Worm (Caenorhabditis elegans): ENCODE results near the gene clec-57.

clec-57 gene

DNA sequence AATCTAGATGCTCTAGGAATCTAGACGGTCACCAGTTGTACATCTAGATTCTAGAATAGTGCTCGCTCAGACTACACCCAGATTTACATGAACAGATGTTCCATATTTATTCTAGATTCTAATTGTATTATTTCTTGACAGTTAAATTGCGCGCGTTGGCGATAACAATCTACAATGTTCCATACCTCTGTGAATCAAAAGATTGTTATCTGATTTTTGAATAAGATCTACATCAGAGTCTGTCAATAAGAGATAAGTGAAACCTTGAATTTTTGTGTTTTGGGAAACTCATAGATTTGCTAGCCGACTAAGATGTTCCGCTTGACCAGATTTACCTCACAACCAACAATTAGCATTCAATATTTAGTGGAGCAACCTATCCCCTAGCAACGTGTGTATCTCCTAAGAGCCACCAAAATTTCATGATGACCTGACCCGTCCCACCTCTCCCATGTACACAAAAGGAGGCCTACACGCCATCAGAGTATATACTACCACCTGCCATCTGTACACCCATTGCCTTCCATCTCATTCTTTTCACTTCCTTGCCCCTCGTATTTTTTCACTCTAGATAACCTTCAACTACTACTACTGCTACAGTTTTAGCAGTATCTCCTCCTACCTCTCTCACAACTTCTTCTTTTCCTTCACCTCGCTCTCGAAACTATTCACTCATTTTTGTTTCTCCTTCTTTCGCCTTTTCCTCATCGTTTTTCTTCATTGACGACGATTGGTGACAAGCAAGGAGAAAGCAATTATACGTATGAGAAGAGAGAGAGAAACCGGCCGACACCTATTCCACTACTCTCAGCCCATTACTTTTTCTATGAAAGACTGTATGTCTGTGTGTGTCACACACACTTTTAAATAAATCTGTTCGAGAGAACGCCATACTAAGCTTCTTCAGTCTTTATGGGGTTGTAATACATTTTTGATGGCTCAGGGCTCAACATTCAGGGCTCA lies 38.0 kb downstream of the clec-57 start:
- TF ChIP-seq ztf-29 (GFP tag; IDR thresholded peaks at IDR 0.05) (peak; percentile 13; the same call in 1 of the 2 replicates), flt-1 (GFP tag; IDR thresholded peaks at IDR 0.05) (no peak)

DNA sequence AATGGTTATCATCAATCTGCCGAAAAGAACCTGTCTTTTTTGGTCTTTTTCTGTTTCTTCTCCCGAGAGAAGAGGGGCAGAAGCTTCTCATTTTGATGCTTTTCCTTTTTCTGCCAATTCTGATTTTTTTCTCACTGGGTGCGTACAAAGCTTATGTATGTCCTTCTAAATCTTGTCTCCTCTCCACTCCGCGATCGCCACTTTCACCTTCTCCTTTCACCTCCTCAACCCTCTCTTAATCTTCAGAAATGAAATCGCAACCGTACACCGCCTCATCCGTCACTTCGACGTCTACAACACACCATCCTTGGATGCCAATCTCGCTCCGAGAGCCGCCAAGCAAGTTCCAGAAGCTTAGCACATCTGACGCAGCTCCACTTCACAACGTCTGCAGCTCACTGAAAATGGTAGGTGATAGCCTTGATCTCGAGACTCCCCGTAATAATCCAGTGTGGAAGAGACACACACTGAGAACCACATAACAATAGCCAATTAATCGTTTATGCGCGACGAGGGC lies 39.0 kb downstream of the clec-57 start, which contains the start of gene R02D5.1:
Gene R02D5.1 (plus strand): TSS at position 245 of the 517 bp plus-strand sequence.
- TF ChIP-seq klf-2 (GFP tag; conservative IDR thresholded peaks at IDR 0.05) (no peak), flt-1 (GFP tag; IDR thresholded peaks at IDR 0.05) (0 out of 2 replicates have a peak, but pooled peaks have one; percentile 31), ref-1 (GFP tag; conservative IDR thresholded peaks at IDR 0.05) (no peak), ztf-23 (GFP tag; IDR thresholded peaks at IDR 0.05) (no peak), tab-1 (GFP tag; IDR thresholded peaks at IDR 0.05) (no peak), med-1 (GFP tag; optimal IDR thresholded peaks at IDR 0.05; ENCODE audit: insufficient read depth) (no peak), cog-1 (tag; optimal IDR thresholded peaks at IDR 0.05) (peak; percentile 9), ztf-29 (GFP tag; IDR thresholded peaks at IDR 0.05) (no peak), T22C8.4 (GFP tag; IDR thresholded peaks at IDR 0.05) (no peak)

DNA sequence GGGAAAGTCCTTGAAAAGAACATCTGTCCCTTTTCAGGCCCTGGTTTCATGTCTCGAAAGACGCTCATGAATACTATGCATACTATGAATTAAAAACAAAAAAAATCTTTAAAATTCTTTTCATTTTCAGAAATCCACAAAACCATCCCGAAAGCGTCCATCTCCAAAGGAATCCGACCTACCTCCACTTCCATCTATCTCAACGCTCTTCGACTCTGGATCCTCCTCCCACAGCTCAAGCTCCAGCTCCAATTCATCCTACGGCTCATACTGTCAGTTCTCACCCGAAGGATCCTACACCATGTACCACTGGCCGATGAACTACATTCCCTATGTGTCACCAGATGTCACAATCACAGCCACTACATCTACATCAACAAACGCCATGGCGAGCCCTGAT lies 39.5 kb downstream of the clec-57 start:
- TF ChIP-seq ztf-29 (GFP tag; IDR thresholded peaks at IDR 0.05) (no peak), ztf-23 (GFP tag; IDR thresholded peaks at IDR 0.05) (no peak), klf-2 (GFP tag; conservative IDR thresholded peaks at IDR 0.05) (no peak), ref-1 (GFP tag; conservative IDR thresholded peaks at IDR 0.05) (no peak), cog-1 (tag; optimal IDR thresholded peaks at IDR 0.05) (no peak), med-1 (GFP tag; optimal IDR thresholded peaks at IDR 0.05; ENCODE audit: insufficient read depth) (no peak), T22C8.4 (GFP tag; IDR thresholded peaks at IDR 0.05) (no peak), tab-1 (GFP tag; IDR thresholded peaks at IDR 0.05) (no peak), flt-1 (GFP tag; IDR thresholded peaks at IDR 0.05) (no peak)

DNA sequence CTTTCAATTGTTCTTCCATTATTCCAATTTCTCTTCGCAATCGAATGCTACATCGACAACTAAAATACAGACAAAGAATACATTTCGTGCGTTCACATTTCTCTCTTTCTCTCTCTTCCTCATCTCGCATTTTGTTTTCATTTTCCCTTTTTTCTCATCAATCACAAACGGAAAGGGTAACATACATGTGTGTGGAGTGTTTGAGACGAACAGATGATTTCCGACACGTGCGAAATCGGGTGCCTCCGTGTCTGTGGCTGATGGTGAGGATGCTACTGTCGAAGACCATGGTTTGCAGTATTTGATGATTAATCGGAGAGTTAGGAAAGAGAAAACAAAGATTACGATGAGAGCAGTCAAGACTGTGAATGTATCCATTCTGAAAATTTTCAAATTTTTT lies 41.7 kb downstream of the clec-57 start, which contains the start of gene R02D5.9:
Gene R02D5.9 (minus strand): TSS at position 378 of the 400 bp plus-strand sequence.
- TF ChIP-seq cog-1 (tag; optimal IDR thresholded peaks at IDR 0.05): no peak
- no peak for TF ChIP-seq klf-2 (GFP tag; conservative IDR thresholded peaks at IDR 0.05)

DNA sequence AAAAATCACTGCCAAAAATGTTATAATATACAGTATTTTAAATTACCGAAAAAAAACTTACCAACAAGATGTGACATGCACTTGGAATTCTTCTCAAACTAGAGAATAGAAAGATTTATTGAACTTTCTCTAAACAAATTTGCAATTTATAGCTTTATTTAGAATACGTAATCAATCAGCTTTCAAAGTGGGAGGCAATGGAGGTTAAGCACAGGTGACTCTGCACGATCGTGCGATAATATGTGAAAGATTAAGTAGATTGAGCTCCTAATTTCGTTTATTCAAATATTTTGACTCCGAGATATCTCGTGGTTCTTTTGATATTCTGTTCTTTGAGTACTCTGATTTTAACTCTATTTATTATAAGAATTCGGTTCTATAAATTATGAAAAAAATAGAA lies 49.0 kb downstream of the clec-57 start, which contains the start of gene R02D5.6:
Gene R02D5.6 (minus strand): TSS at position 101 of the 400 bp plus-strand sequence.
- no peak for TF ChIP-seq ztf-29 (GFP tag; IDR thresholded peaks at IDR 0.05)
- no peak for TF ChIP-seq T22C8.4 (GFP tag; IDR thresholded peaks at IDR 0.05)
- TF ChIP-seq med-1 (GFP tag; optimal IDR thresholded peaks at IDR 0.05; ENCODE audit: insufficient read depth): no peak
- no peak for TF ChIP-seq cog-1 (tag; optimal IDR thresholded peaks at IDR 0.05)
- no peak for TF ChIP-seq ref-1 (GFP tag; conservative IDR thresholded peaks at IDR 0.05)

DNA sequence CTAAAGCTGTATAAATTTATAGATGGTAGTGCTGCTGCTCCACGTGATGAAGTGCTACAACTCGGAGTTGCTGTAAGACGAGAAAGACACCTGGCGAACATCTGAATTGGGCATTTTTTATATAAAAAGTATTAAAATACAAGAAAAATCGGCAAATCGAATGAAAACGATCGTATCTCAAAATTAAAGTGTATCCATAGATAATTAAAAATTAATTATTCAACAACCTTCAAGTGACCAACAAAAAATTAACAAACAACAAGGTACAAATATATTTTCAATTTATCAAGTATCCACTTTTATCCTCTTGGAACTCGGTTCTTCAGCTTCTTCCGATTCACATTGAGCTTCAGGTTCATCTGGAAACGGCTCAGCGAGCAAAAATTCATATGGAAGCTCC lies 50.2 kb downstream of the clec-57 start, which contains the start of gene R02D5.8:
Gene R02D5.8 (minus strand): TSS at position 101 of the 400 bp plus-strand sequence.
- TF ChIP-seq T22C8.4 (GFP tag; IDR thresholded peaks at IDR 0.05) (no peak), tab-1 (GFP tag; IDR thresholded peaks at IDR 0.05) (no peak), flt-1 (GFP tag; IDR thresholded peaks at IDR 0.05) (no peak)

DNA sequence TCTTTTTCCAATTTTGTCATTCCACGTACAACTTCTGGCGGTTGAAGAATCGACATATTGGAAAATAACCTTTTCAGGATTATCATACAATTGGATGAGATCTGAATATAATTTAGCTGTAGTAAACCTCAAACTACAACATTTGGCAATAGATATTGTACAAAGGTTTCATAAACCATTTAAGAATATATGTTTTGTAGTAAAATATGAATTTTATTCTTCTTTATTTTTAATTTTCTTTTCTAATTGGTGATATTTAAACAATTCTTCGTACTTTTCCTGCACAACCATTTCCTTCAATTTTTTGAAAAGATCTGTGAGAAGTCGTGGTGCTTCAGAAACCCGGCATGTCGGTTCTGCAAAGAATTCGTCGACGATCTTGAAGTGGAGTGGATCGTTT lies 52.0 kb downstream of the clec-57 start, which contains the start of gene C53A5.17:
Gene C53A5.17 (minus strand): TSS at position 101 of the 400 bp plus-strand sequence.
- TF ChIP-seq tab-1 (GFP tag; IDR thresholded peaks at IDR 0.05) (no peak), ztf-29 (GFP tag; IDR thresholded peaks at IDR 0.05) (no peak), T22C8.4 (GFP tag; IDR thresholded peaks at IDR 0.05) (no peak), med-1 (GFP tag; optimal IDR thresholded peaks at IDR 0.05; ENCODE audit: insufficient read depth) (no peak)
